Worm (Caenorhabditis elegans) whole organism, early embryonic: ENCODE results near the gene srz-24.

Experiments
- B0310.2 ChIP-seq: sonication (generic microtip); optimal IDR thresholded peaks from 2 replicates; lab custom pipeline; 2016; ENCODE audit warnings: mild to moderate bottlenecking, missing genetic modification characterization, missing compliant biosample characterization
- F13C5.2 ChIP-seq: sonication (generic microtip); optimal IDR thresholded peaks from 2 replicates; lab custom pipeline; 2017; ENCODE audit warnings: mild to moderate bottlenecking, missing genetic modification characterization, inconsistent platforms, missing compliant biosample characterization
- aly-1 ChIP-seq: sonication (generic microtip); optimal IDR thresholded peaks from 2 replicates; lab custom pipeline; 2016; ENCODE audit warnings: missing genetic modification characterization, missing compliant biosample characterization
- ama-1 ChIP-seq: fragments of 150-350 bp; optimal IDR thresholded peaks from 2 replicates; lab custom pipeline; 2014
- ceh-13 ChIP-seq: fragments of 200-800 bp; sonication (Bioruptor generic); optimal IDR thresholded peaks from 2 replicates; lab custom pipeline; 2018; ENCODE audit warnings: mild to moderate bottlenecking, missing genetic modification characterization, missing compliant biosample characterization
- ceh-36 ChIP-seq: sonication (generic microtip); optimal IDR thresholded peaks from 2 replicates; lab custom pipeline; 2016; ENCODE audit warnings: missing genetic modification characterization, inconsistent platforms, missing compliant biosample characterization
- ets-7 ChIP-seq: sonication (generic microtip); optimal IDR thresholded peaks from 2 replicates; lab custom pipeline; 2016; ENCODE audit warnings: missing genotype, missing genetic modification characterization, missing compliant biosample characterization
- flt-1 ChIP-seq: fragments of 200-800 bp; sonication (Bioruptor generic); IDR thresholded peaks from 2 replicates; pipeline ENCODE4 v1.3.6; 2022; ENCODE audit warnings: missing genetic modification characterization, missing compliant biosample characterization
- hmbx-1 ChIP-seq: sonication (generic microtip); optimal IDR thresholded peaks from 2 replicates; lab custom pipeline; 2016; ENCODE audit warnings: mild to moderate bottlenecking, missing genetic modification characterization, missing compliant biosample characterization
- hmg-4 ChIP-seq: fragments of 200-800 bp; sonication (Bioruptor generic); optimal IDR thresholded peaks from 2 replicates; lab custom pipeline; 2018; ENCODE audit warnings: mild to moderate bottlenecking, missing genetic modification characterization, missing compliant biosample characterization
- hnd-1 ChIP-seq: sonication (generic microtip); optimal IDR thresholded peaks from 2 replicates; lab custom pipeline; 2016; ENCODE audit warnings: missing genetic modification characterization, missing compliant biosample characterization
- pes-1 ChIP-seq: fragments of 200-800 bp; sonication (Bioruptor generic); IDR thresholded peaks from 2 replicates; pipeline ENCODE4 v1.3.6; 2022; ENCODE audit warnings: missing genetic modification reagents, missing genetic modification characterization, missing compliant biosample characterization
- scrt-1 ChIP-seq: fragments of 200-800 bp; sonication (Bioruptor generic); IDR thresholded peaks from 2 replicates; pipeline ENCODE4 v1.3.6; 2022; ENCODE audit warnings: missing genetic modification characterization, missing compliant biosample characterization
- sea-1 ChIP-seq: fragments of 200-800 bp; sonication (Bioruptor generic); conservative IDR thresholded peaks from 2 replicates; pipeline ENCODE4 v1.3.6; 2022; ENCODE audit warnings: missing genetic modification characterization, missing compliant biosample characterization
- tbx-11 ChIP-seq: fragments of 200-800 bp; sonication (Bioruptor generic); IDR thresholded peaks from 2 replicates; pipeline ENCODE4 v1.3.6; 2022; ENCODE audit warnings: missing genetic modification characterization, missing compliant biosample characterization
- tbx-37 ChIP-seq: fragments of 200-800 bp; sonication (Bioruptor generic); conservative IDR thresholded peaks from 2 replicates; pipeline ENCODE4 v1.3.6; 2022; ENCODE audit warnings: missing genetic modification reagents, missing genetic modification characterization, missing compliant biosample characterization
- tra-4 ChIP-seq: sonication (generic microtip); optimal IDR thresholded peaks from 2 replicates; lab custom pipeline; 2017; ENCODE audit warnings: missing genetic modification characterization, missing compliant biosample characterization

Gene srz-24

DNA sequence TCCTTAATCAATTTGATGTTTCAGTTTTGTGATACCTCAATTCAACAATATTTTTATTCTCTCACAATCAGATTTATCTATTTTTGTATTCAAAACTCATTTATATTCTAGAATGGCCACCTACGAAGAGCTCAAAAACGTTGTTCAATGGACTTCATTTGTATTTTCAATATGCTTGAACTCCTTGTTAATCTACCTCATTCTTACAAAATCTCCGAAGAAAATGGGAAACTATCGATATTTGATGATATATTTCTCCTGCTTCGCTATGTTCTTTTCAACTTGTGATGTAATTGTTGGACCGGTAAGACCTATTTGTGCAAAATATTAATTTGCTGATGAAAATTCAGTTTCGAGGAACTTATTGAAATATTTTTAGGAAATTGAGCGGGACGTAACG, 20.3 kb downstream of the srz-24 start, which contains the start of gene str-164:
Gene str-164 (plus strand): TSS at position 113 of the 400 bp plus-strand sequence.
- no peak for TF ChIP-seq ets-7 (tag; lab: Kevin White, UChicago)
- no peak for TF ChIP-seq scrt-1
- no peak for TF ChIP-seq hnd-1 (tag; lab: Kevin White, UChicago)

DNA sequence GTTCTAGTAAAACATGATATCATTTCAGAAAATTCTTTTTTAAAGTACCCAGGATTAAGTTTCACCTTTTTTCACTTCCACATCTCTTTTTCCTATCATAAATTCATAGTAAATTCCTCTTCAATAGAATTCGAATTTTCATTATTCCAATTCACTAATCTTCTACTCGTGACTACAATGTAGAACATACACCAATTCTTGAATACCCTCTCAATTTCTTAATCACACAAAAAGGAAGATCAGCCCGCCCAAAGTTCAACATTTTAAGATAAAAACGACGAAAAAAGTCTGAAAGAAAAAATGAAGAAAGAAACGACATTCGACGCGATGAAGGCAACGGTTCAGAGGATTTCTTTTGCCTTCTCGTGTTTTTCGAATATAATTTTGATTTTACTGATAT, 27.0 kb downstream of the srz-24 start, which contains the start of gene str-163:
Gene str-163 (plus strand): TSS at position 301 of the 400 bp plus-strand sequence.
- no peak for TF ChIP-seq ets-7 (tag; lab: Kevin White, UChicago)
- TF ChIP-seq ceh-13 (GFP tag; lab: Kevin White, UChicago), result no peak
- TF ChIP-seq F13C5.2 (tag; lab: Kevin White, UChicago), result no peak
- no peak for TF ChIP-seq ceh-36 (tag; lab: Kevin White, UChicago)
- TF ChIP-seq tbx-37, result no peak
- no peak for TF ChIP-seq scrt-1
- no peak for TF ChIP-seq pes-1 (GFP tag; lab: Robert Waterston, UW)
- no peak for TF ChIP-seq hmbx-1 (tag; lab: Kevin White, UChicago)
- TF ChIP-seq ama-1 (lab: Kevin White, UChicago), result no peak
- no peak for TF ChIP-seq aly-1 (tag; lab: Kevin White, UChicago)
- TF ChIP-seq B0310.2 (tag; lab: Kevin White, UChicago), result no peak
- TF ChIP-seq tra-4, result no peak
- no peak for TF ChIP-seq hmg-4 (GFP tag; lab: Kevin White, UChicago)
- TF ChIP-seq sea-1 (GFP tag; lab: Robert Waterston, UW), result no peak

DNA sequence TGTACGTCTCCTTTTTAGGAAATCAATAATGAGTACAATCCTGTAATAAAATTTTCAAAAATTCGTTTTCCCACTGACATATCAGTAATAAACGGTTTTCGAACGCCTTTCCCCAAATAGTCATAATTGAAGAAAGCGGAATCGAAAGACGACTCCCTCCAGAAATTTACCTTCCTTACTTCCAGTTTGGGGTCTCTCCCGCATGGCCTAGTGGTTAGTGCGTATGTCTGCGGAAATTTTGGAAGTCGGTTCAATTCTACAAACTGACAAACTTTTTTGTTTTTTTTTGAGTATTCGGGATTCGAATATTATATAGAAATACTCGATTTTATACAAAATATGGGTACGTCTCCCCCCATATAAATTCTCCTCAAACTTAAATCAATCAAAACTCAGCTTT, 31.2 kb downstream of the srz-24 start:
- peak; percentile 77 for TF ChIP-seq flt-1 (GFP tag; lab: Robert Waterston, UW)

DNA sequence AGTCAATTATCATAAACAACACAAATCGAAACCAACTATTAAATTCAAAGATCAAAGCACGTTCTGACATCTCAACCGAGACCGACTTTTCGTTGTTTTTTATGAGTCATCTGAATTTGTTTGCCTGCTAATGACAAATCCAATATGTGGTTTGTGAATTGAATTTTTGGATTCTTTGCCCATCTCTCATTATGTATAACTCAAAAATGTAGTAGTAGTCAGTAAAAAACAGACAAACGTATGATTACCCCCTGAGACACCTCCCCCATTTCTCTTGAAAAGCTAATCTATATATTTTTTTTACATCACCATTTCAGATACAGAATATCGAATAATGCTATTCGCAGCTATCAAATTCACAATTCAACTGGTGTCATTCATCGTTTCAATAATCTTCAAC, 35.2 kb downstream of the srz-24 start, which contains the start of gene str-169:
Gene str-169 (plus strand): TSS at position 301 of the 400 bp plus-strand sequence.
- TF ChIP-seq ama-1 (lab: Kevin White, UChicago) (no peak), aly-1 (tag; lab: Kevin White, UChicago) (no peak), ceh-36 (tag; lab: Kevin White, UChicago) (no peak), hmbx-1 (tag; lab: Kevin White, UChicago) (no peak), sea-1 (GFP tag; lab: Robert Waterston, UW) (no peak), hnd-1 (tag; lab: Kevin White, UChicago) (no peak), ceh-13 (GFP tag; lab: Kevin White, UChicago) (no peak), tbx-37 (no peak), scrt-1 (no peak), tbx-11 (GFP tag; lab: Robert Waterston, UW) (no peak), ets-7 (tag; lab: Kevin White, UChicago) (no peak), flt-1 (GFP tag; lab: Robert Waterston, UW) (no peak), hmg-4 (GFP tag; lab: Kevin White, UChicago) (no peak), pes-1 (GFP tag; lab: Robert Waterston, UW) (no peak), tra-4 (no peak), F13C5.2 (tag; lab: Kevin White, UChicago) (no peak), B0310.2 (tag; lab: Kevin White, UChicago) (no peak)

DNA sequence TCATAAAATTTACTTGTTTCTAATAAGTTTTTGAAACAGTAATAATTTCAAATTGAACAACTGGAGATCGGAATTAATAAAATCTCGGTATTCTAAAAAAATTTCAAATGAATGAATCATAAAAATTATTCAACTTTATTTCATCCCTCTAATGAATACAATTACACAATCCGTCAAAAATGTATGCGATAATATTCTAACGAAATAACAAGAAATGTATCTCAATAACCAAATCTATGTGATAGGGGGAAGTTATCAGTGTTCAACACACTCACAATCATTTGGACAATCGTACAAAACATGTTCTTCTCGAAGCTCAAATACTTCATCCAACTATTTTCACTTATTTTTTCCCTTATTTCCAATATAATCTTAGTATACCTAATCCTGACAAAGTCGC, 39.2 kb downstream of the srz-24 start, which contains the start of gene Y9C9A.5:
Gene Y9C9A.5 (plus strand): TSS at position 301 of the 400 bp plus-strand sequence.
- TF ChIP-seq scrt-1, result no peak
- TF ChIP-seq flt-1 (GFP tag; lab: Robert Waterston, UW), result no peak
- no peak for TF ChIP-seq B0310.2 (tag; lab: Kevin White, UChicago)
- TF ChIP-seq ceh-36 (tag; lab: Kevin White, UChicago), result no peak
- TF ChIP-seq sea-1 (GFP tag; lab: Robert Waterston, UW), result no peak
- TF ChIP-seq ets-7 (tag; lab: Kevin White, UChicago), result no peak
- TF ChIP-seq hmg-4 (GFP tag; lab: Kevin White, UChicago), result no peak
- no peak for TF ChIP-seq aly-1 (tag; lab: Kevin White, UChicago)
- no peak for TF ChIP-seq tbx-11 (GFP tag; lab: Robert Waterston, UW)
- TF ChIP-seq ceh-13 (GFP tag; lab: Kevin White, UChicago), result no peak
- no peak for TF ChIP-seq tra-4
- TF ChIP-seq hmbx-1 (tag; lab: Kevin White, UChicago), result no peak
- TF ChIP-seq F13C5.2 (tag; lab: Kevin White, UChicago), result no peak
- TF ChIP-seq tbx-37, result no peak
- TF ChIP-seq ama-1 (lab: Kevin White, UChicago), result no peak
- TF ChIP-seq pes-1 (GFP tag; lab: Robert Waterston, UW), result no peak
- no peak for TF ChIP-seq hnd-1 (tag; lab: Kevin White, UChicago)

DNA sequence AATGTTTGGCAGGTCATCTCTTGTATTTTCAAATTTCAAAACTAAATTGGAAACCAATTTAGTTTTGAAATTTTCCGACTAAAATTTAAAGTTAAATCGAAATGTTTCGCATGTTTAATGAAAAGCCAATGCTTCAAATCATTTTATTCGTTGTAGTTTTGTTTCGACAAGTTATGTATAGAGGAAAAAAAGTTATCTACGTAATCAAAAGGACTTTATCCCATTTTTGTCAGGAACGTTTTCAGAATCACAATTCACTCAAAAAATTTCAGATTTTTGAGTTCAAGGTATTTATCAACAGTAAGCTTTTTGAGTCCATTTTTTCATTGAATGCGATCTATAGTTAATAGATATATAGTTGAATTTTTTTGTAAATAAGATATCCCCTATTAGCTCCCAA, 42.3 kb downstream of the srz-24 start, which contains the start of gene str-168:
Gene str-168 (plus strand): TSS at position 301 of the 400 bp plus-strand sequence.
- TF ChIP-seq flt-1 (GFP tag; lab: Robert Waterston, UW), result no peak
- TF ChIP-seq tbx-11 (GFP tag; lab: Robert Waterston, UW), result no peak
- no peak for TF ChIP-seq F13C5.2 (tag; lab: Kevin White, UChicago)
- TF ChIP-seq sea-1 (GFP tag; lab: Robert Waterston, UW), result no peak
- TF ChIP-seq hmbx-1 (tag; lab: Kevin White, UChicago), result no peak
- TF ChIP-seq aly-1 (tag; lab: Kevin White, UChicago), result no peak
- no peak for TF ChIP-seq B0310.2 (tag; lab: Kevin White, UChicago)
- no peak for TF ChIP-seq hnd-1 (tag; lab: Kevin White, UChicago)
- no peak for TF ChIP-seq ets-7 (tag; lab: Kevin White, UChicago)
- TF ChIP-seq ceh-36 (tag; lab: Kevin White, UChicago), result no peak
- no peak for TF ChIP-seq scrt-1
- no peak for TF ChIP-seq tra-4

DNA sequence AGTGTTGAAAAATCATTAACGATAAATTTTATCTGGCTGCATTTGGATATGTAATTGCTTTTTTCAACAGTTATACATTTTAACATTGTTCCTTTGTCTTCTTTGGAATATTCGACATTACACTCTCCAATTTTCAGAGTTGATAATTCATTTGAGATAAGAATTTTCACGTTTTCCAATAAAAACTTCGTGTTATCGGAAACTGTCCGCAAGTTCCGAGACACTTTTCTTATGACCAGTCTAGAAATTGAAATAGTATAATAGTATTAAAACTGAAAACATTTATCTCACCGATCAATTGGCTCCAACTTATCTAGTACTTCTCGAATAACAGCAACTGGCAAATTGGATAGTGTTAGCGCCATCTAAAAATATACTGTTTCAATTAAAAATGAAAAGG, 43.3 kb downstream of the srz-24 start, which contains the start of gene fbxa-86:
Gene fbxa-86 (minus strand): TSS at position 367 of the 400 bp plus-strand sequence.
- TF ChIP-seq pes-1 (GFP tag; lab: Robert Waterston, UW), result no peak
- no peak for TF ChIP-seq ceh-13 (GFP tag; lab: Kevin White, UChicago)
- TF ChIP-seq hnd-1 (tag; lab: Kevin White, UChicago), result no peak
- no peak for TF ChIP-seq tbx-37
- TF ChIP-seq B0310.2 (tag; lab: Kevin White, UChicago), result no peak
- TF ChIP-seq aly-1 (tag; lab: Kevin White, UChicago), result no peak
- TF ChIP-seq hmg-4 (GFP tag; lab: Kevin White, UChicago), result no peak
- no peak for TF ChIP-seq flt-1 (GFP tag; lab: Robert Waterston, UW)
- TF ChIP-seq ets-7 (tag; lab: Kevin White, UChicago), result no peak
- no peak for TF ChIP-seq ama-1 (lab: Kevin White, UChicago)
- no peak for TF ChIP-seq scrt-1
- no peak for TF ChIP-seq F13C5.2 (tag; lab: Kevin White, UChicago)
- TF ChIP-seq ceh-36 (tag; lab: Kevin White, UChicago), result no peak
- TF ChIP-seq hmbx-1 (tag; lab: Kevin White, UChicago), result no peak
- TF ChIP-seq tra-4, result no peak
- no peak for TF ChIP-seq tbx-11 (GFP tag; lab: Robert Waterston, UW)
